Worm (Caenorhabditis elegans) whole organism, L3 larva: ENCODE measurements around the gene R03G8.6.

ENCODE experiments used
- R02D3.7 ChIP-seq: fragments of 150-350 bp; optimal IDR thresholded peaks from 2 replicates; lab custom pipeline; 2014; ENCODE audit warnings: missing biosample characterization, missing genetic modification characterization
- ama-1 ChIP-seq: fragments of 150-350 bp; optimal IDR thresholded peaks from 2 replicates; lab custom pipeline; 2018
- ceh-28 ChIP-seq: fragments of 150-350 bp; optimal IDR thresholded peaks from 2 replicates; lab custom pipeline; 2014; ENCODE audit warnings: missing biosample characterization, missing genetic modification reagents, missing genetic modification characterization
- elt-1 ChIP-seq: fragments of 150-350 bp; optimal IDR thresholded peaks from 2 replicates; lab custom pipeline; 2014; ENCODE audit warnings: missing biosample characterization, missing genetic modification characterization
- nhr-11 ChIP-seq: fragments of 150-350 bp; optimal IDR thresholded peaks from 2 replicates; lab custom pipeline; 2014; ENCODE audit warnings: missing biosample characterization, missing genetic modification characterization
- nhr-23 ChIP-seq: fragments of 150-350 bp; optimal IDR thresholded peaks from 2 replicates; lab custom pipeline; 2014; ENCODE audit warnings: missing biosample characterization, missing genetic modification reagents, missing genetic modification characterization
- nhr-28 ChIP-seq: fragments of 150-350 bp; optimal IDR thresholded peaks from 2 replicates; lab custom pipeline; 2014; ENCODE audit warnings: missing biosample characterization, missing genetic modification characterization
- nhr-43 ChIP-seq: sonication (generic microtip); optimal IDR thresholded peaks from 2 replicates; lab custom pipeline; 2016; ENCODE audit warnings: mild to moderate bottlenecking, missing genetic modification characterization, missing compliant biosample characterization; ENCODE audit not compliant: poor library complexity, severe bottlenecking
- nhr-76 ChIP-seq: fragments of 150-350 bp; sonication (generic microtip); optimal IDR thresholded peaks from 5 replicates; lab custom pipeline; 2014; ENCODE audit warnings: missing biosample characterization, missing genetic modification characterization
- zag-1 ChIP-seq: fragments of 150-350 bp; optimal IDR thresholded peaks from 2 replicates; lab custom pipeline; 2014; ENCODE audit warnings: missing biosample characterization, missing genetic modification characterization
- ztf-4 ChIP-seq: fragments of 150-350 bp; optimal IDR thresholded peaks from 2 replicates; lab custom pipeline; 2014; ENCODE audit warnings: missing biosample characterization, missing genetic modification characterization

DNA sequence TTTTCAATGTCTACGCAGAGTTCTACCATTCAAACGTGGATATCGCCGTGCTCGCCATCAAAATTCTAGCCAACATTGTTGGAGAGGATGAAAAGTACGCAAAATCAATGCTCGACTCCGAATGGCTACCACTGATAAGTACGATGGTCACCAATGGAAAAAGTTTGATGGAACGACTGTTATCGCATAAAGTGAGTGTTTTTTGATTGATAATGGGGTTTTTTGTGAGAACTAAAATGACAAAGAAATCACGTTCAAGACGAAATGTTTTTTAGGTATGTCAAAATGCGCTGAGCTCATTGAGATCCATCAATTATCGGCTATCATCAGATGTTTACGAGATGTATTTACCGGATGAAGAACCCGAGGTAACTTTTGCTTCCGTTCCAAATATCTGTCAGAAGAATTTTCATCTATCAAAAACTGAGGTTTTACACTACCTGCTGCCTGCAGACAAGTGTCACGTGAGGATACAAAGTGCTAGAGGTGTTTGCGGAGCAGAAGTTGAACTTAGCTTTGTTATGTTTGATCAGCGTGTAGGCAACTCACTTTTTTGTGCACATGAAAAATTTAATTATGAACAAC lies 6.0 kb upstream of the R03G8.6 start:
- TF ChIP-seq elt-1 (tag; lab: Kevin White, UChicago) (no peak), R02D3.7 (tag; lab: Kevin White, UChicago) (no peak), nhr-11 (tag; lab: Kevin White, UChicago) (no peak), zag-1 (tag; lab: Kevin White, UChicago) (no peak), nhr-76 (no peak), nhr-23 (tag; lab: Kevin White, UChicago) (no peak), ama-1 (lab: Kevin White, UChicago) (no peak), ztf-4 (tag; lab: Kevin White, UChicago) (no peak), nhr-43 (tag; lab: Kevin White, UChicago) (no peak), ceh-28 (tag; lab: Kevin White, UChicago) (no peak), nhr-28 (no peak)
